Worm (Caenorhabditis elegans) whole organism, mixed stage, embryonic: ENCODE data around the gene ptr-9.

Source experiments
- M03D4.4 ChIP-seq: sonication (generic microtip); optimal IDR thresholded peaks from 2 replicates; lab custom pipeline; 2017; ENCODE audit warnings: mild to moderate bottlenecking, missing genetic modification characterization, missing compliant biosample characterization
- bed-3 ChIP-seq: fragments of 200-800 bp; sonication (Bioruptor generic); optimal IDR thresholded peaks from 3 replicates; lab custom pipeline; 2018; ENCODE audit warnings: mild to moderate bottlenecking, missing genetic modification characterization, moderate library complexity, missing compliant biosample characterization
- blmp-1 ChIP-seq: fragments of 150-350 bp; optimal IDR thresholded peaks from 2 replicates; lab custom pipeline; 2014; ENCODE audit warnings: missing biosample characterization, missing genetic modification characterization
- ceh-39 ChIP-seq: fragments of 150-350 bp; optimal IDR thresholded peaks from 2 replicates; lab custom pipeline; 2014; ENCODE audit warnings: missing biosample characterization, missing genetic modification characterization
- ceh-43 ChIP-seq: fragments of 200-800 bp; sonication (Bioruptor generic); optimal IDR thresholded peaks from 2 replicates; lab custom pipeline; 2018; ENCODE audit warnings: mild to moderate bottlenecking, missing genetic modification characterization, moderate library complexity, missing compliant biosample characterization
- ceh-83 ChIP-seq: fragments of 200-800 bp; sonication (Bioruptor generic); optimal IDR thresholded peaks from 2 replicates; lab custom pipeline; 2018; ENCODE audit warnings: mild to moderate bottlenecking, missing genetic modification characterization, missing compliant biosample characterization
- ces-1 ChIP-seq: fragments of 150-350 bp; optimal IDR thresholded peaks from 2 replicates; lab custom pipeline; 2014; ENCODE audit warnings: missing biosample characterization, missing genetic modification reagents, missing genetic modification characterization
- cnd-1 ChIP-seq: fragments of 200-800 bp; sonication (Bioruptor generic); optimal IDR thresholded peaks from 2 replicates; lab custom pipeline; 2018; ENCODE audit warnings: mild to moderate bottlenecking, missing genetic modification characterization, missing compliant biosample characterization
- drap-1 ChIP-seq: fragments of 200-800 bp; sonication (Bioruptor generic); optimal IDR thresholded peaks from 3 replicates; lab custom pipeline; 2018; ENCODE audit warnings: mild to moderate bottlenecking, missing genetic modification characterization, missing compliant biosample characterization
- elt-1 ChIP-seq: sonication (generic microtip); optimal IDR thresholded peaks from 2 replicates; lab custom pipeline; 2017; ENCODE audit warnings: missing genetic modification characterization, mild to moderate bottlenecking, missing compliant biosample characterization, antibody characterized with exemption, moderate library complexity, borderline replicate concordance; ENCODE audit not compliant: insufficient read depth
- elt-3 ChIP-seq: fragments of 150-350 bp; optimal IDR thresholded peaks from 2 replicates; lab custom pipeline; 2014; ENCODE audit warnings: missing biosample characterization, missing genetic modification characterization
- flh-1 ChIP-seq: fragments of 200-800 bp; sonication (Bioruptor generic); optimal IDR thresholded peaks from 2 replicates; lab custom pipeline; 2018; ENCODE audit warnings: mild to moderate bottlenecking, missing genetic modification characterization, moderate library complexity, missing compliant biosample characterization
- ham-2 ChIP-seq: fragments of 200-800 bp; sonication (Bioruptor generic); optimal IDR thresholded peaks from 2 replicates; lab custom pipeline; 2018; ENCODE audit warnings: mild to moderate bottlenecking, missing genetic modification characterization, missing compliant biosample characterization
- hlh-1 ChIP-seq: fragments of 150-350 bp; optimal IDR thresholded peaks from 2 replicates; lab custom pipeline; 2014; ENCODE audit warnings: missing biosample characterization, missing genetic modification reagents, missing genetic modification characterization
- lin-13 ChIP-seq: fragments of 150-350 bp; optimal IDR thresholded peaks from 2 replicates; lab custom pipeline; 2014; ENCODE audit warnings: missing biosample characterization, missing genetic modification characterization
- lin-32 ChIP-seq: fragments of 200-800 bp; sonication (Bioruptor generic); optimal IDR thresholded peaks from 2 replicates; lab custom pipeline; 2018; ENCODE audit warnings: mild to moderate bottlenecking, missing genetic modification characterization, missing compliant biosample characterization
- mab-5 ChIP-seq: fragments of 150-350 bp; optimal IDR thresholded peaks from 2 replicates; lab custom pipeline; 2014; ENCODE audit warnings: missing biosample characterization, missing genetic modification characterization
- mls-2 ChIP-seq: sonication (generic microtip); optimal IDR thresholded peaks from 2 replicates; lab custom pipeline; 2016; ENCODE audit warnings: mild to moderate bottlenecking, missing genetic modification characterization, moderate library complexity, missing compliant biosample characterization
- nhr-12 ChIP-seq: fragments of 150-350 bp; optimal IDR thresholded peaks from 2 replicates; lab custom pipeline; 2014; ENCODE audit warnings: missing biosample characterization, missing genetic modification characterization
- nhr-2 ChIP-seq: fragments of 150-350 bp; optimal IDR thresholded peaks from 2 replicates; lab custom pipeline; 2014; ENCODE audit warnings: missing biosample characterization, missing genetic modification characterization
- nhr-237 ChIP-seq: fragments of 150-350 bp; optimal IDR thresholded peaks from 2 replicates; lab custom pipeline; 2014; ENCODE audit warnings: missing biosample characterization, missing genetic modification characterization
- nhr-28 ChIP-seq: fragments of 150-350 bp; optimal IDR thresholded peaks from 2 replicates; lab custom pipeline; 2014; ENCODE audit warnings: missing biosample characterization, missing genetic modification characterization
- nhr-76 ChIP-seq: sonication (generic microtip); optimal IDR thresholded peaks from 2 replicates; lab custom pipeline; 2017; ENCODE audit warnings: missing biosample characterization, missing genetic modification characterization
- pha-4 ChIP-seq: fragments of 150-350 bp; optimal IDR thresholded peaks from 2 replicates; lab custom pipeline; 2018; ENCODE audit warnings: missing biosample characterization, missing genetic modification reagents, missing genetic modification characterization
- snpc-4 ChIP-seq: fragments of 150-350 bp; optimal IDR thresholded peaks from 2 replicates; lab custom pipeline; 2014; ENCODE audit warnings: missing biosample characterization, missing genetic modification characterization
- sptf-1 ChIP-seq: sonication (generic microtip); optimal IDR thresholded peaks from 2 replicates; lab custom pipeline; 2017; ENCODE audit warnings: mild to moderate bottlenecking, missing genetic modification characterization, moderate library complexity, missing compliant biosample characterization
- tbx-8 ChIP-seq: fragments of 200-800 bp; sonication (Bioruptor generic); optimal IDR thresholded peaks from 2 replicates; lab custom pipeline; 2018; ENCODE audit warnings: mild to moderate bottlenecking, missing genetic modification characterization, moderate library complexity, missing compliant biosample characterization
- unc-120 ChIP-seq: sonication (generic microtip); optimal IDR thresholded peaks from 2 replicates; lab custom pipeline; 2017; ENCODE audit warnings: missing genetic modification characterization, missing compliant biosample characterization; ENCODE audit not compliant: poor library complexity, severe bottlenecking
- unc-39 ChIP-seq: fragments of 150-350 bp; optimal IDR thresholded peaks from 2 replicates; lab custom pipeline; 2014; ENCODE audit warnings: missing biosample characterization, missing genetic modification characterization
- unc-62 ChIP-seq: fragments of 150-350 bp; optimal IDR thresholded peaks from 2 replicates; lab custom pipeline; 2014; ENCODE audit warnings: missing biosample characterization, missing genetic modification reagents, missing genetic modification characterization
- zip-8 ChIP-seq: fragments of 150-350 bp; optimal IDR thresholded peaks from 2 replicates; lab custom pipeline; 2014; ENCODE audit warnings: missing biosample characterization, missing genetic modification characterization

ptr-9 gene

ce11 chrIII:9115745-9116144 lies 45.7 kb downstream of the ptr-9 start:
- TF ChIP-seq blmp-1 (tag; lab: Kevin White, UChicago) (no peak), unc-39 (no peak), elt-3 (tag; lab: Kevin White, UChicago) (no peak), drap-1 (no peak), snpc-4 (tag; lab: Kevin White, UChicago) (no peak), tbx-8 (no peak), lin-13 (tag; lab: Kevin White, UChicago) (no peak), ces-1 (GFP tag; lab: Kevin White, UChicago) (no peak), nhr-237 (tag; lab: Kevin White, UChicago) (no peak), zip-8 (tag; lab: Kevin White, UChicago) (no peak), sptf-1 (tag; lab: Kevin White, UChicago) (no peak), lin-32 (no peak)
- TF ChIP-seq, all 35 proteins: peak for 0

- TF ChIP-seq nhr-12 (tag; lab: Kevin White, UChicago) = no peak
- no peak for TF ChIP-seq flh-1
- peak; percentile 4 for TF ChIP-seq cnd-1 (tag; lab: Kevin White, UChicago)
- TF ChIP-seq ham-2 (GFP tag; lab: Kevin White, UChicago) = peak; percentile 32
- peak; percentile 24 for TF ChIP-seq pha-4 (tag; lab: Kevin White, UChicago)
These were observed 46.8 kb downstream of the ptr-9 start, which contains the start of gene ZK512.1 for ce11 chrIII:9114649-9115048. Gene ZK512.1, plus strand, starts transcription at chrIII:9114949.

- no peak for TF ChIP-seq cnd-1 (tag; lab: Kevin White, UChicago)
- TF ChIP-seq zip-8 (tag; lab: Kevin White, UChicago) = no peak
- TF ChIP-seq blmp-1 (tag; lab: Kevin White, UChicago) = no peak
- no peak for TF ChIP-seq mls-2 (tag; lab: Kevin White, UChicago)
- no peak for TF ChIP-seq sptf-1 (tag; lab: Kevin White, UChicago)
- no peak for TF ChIP-seq pha-4 (tag; lab: Kevin White, UChicago)
These were observed 47.4 kb downstream of the ptr-9 start for ce11 chrIII:9114076-9114475.

ce11 chrIII:9112479-9112878 lies 49.0 kb downstream of the ptr-9 start:
- TF ChIP-seq elt-3 (tag; lab: Kevin White, UChicago) (no peak), snpc-4 (tag; lab: Kevin White, UChicago) (no peak), pha-4 (tag; lab: Kevin White, UChicago) (no peak), bed-3 (GFP tag; lab: Kevin White, UChicago) (no peak), elt-1 (no peak), ham-2 (GFP tag; lab: Kevin White, UChicago) (peak; percentile 74), mab-5 (tag; lab: Kevin White, UChicago) (no peak), ceh-39 (peak; percentile 37), drap-1 (peak; percentile 23), nhr-2 (tag; lab: Kevin White, UChicago) (peak; percentile 77), lin-13 (tag; lab: Kevin White, UChicago) (peak; percentile 48), sptf-1 (tag; lab: Kevin White, UChicago) (peak; percentile 56), nhr-76 (tag; lab: Kevin White, UChicago) (no peak), cnd-1 (tag; lab: Kevin White, UChicago) (no peak), zip-8 (tag; lab: Kevin White, UChicago) (peak; percentile 1), mls-2 (tag; lab: Kevin White, UChicago) (peak; percentile 66), M03D4.4 (tag; lab: Kevin White, UChicago) (peak; percentile 36), nhr-12 (tag; lab: Kevin White, UChicago) (no peak), nhr-28 (tag; lab: Kevin White, UChicago) (no peak)

- TF ChIP-seq drap-1 (no peak), cnd-1 (tag; lab: Kevin White, UChicago) (no peak), tbx-8 (no peak), nhr-76 (tag; lab: Kevin White, UChicago) (no peak), ceh-83 (GFP tag; lab: Kevin White, UChicago) (no peak), ceh-43 (no peak), zip-8 (tag; lab: Kevin White, UChicago) (no peak), blmp-1 (tag; lab: Kevin White, UChicago) (no peak), unc-62 (no peak), nhr-12 (tag; lab: Kevin White, UChicago) (no peak), nhr-2 (tag; lab: Kevin White, UChicago) (no peak), elt-3 (tag; lab: Kevin White, UChicago) (no peak), hlh-1 (tag; lab: Kevin White, UChicago) (no peak), ceh-39 (no peak), unc-120 (tag; lab: Kevin White, UChicago) (no peak)
- TF ChIP-seq, all 35 proteins: peak for 0
These were observed 51.2 kb downstream of the ptr-9 start for ce11 chrIII:9110270-9110669.
